Worm (Caenorhabditis elegans): ENCODE results near the gene dyf-18.

Gene dyf-18

DNA sequence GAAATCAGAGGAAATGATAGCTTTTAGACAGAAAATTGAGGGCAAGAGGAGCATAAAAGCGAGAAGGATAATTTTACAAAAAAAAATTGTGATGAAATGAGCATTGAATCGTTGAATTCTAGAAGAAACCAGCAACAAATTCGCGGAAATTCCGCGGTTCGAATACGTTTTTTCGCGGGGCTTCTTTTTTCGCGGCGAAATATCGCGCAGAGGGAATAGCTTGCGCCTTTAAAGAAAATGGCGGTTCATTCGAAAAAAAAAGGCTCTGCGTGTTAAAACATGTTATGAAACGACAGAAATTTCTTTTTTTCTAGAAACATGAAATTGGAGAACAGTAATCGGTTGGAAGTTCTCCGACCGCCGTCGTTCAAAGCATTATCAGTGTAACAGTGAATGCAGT is 21.5 kb upstream of the dyf-18 start:
- TF ChIP-seq nhr-10 (tag; optimal IDR thresholded peaks at IDR 0.05) (no peak), sma-3 (GFP tag; optimal IDR thresholded peaks at IDR 0.05) (no peak), gmeb-1 (tag; optimal IDR thresholded peaks at IDR 0.05) (peak; percentile 76), ztf-11 (tag; optimal IDR thresholded peaks at IDR 0.05) (no peak), ZK546.5 (tag; optimal IDR thresholded peaks at IDR 0.05) (peak; percentile 14), fos-1 (tag; optimal IDR thresholded peaks at IDR 0.05) (peak; percentile 19), crh-2 (tag; optimal IDR thresholded peaks at IDR 0.05) (peak; percentile 47), mab-5 (tag; optimal IDR thresholded peaks at IDR 0.05) (no peak), sma-9 (GFP tag; optimal IDR thresholded peaks at IDR 0.05) (peak; percentile 6), sma-9 (tag; optimal IDR thresholded peaks at IDR 0.05) (no peak), nhr-129 (tag; optimal IDR thresholded peaks at IDR 0.05) (peak; percentile 56), lin-13 (GFP tag; optimal IDR thresholded peaks at IDR 0.05) (peak; percentile 54), unc-62 (GFP tag; optimal IDR thresholded peaks at IDR 0.05) (no peak), aly-2 (tag; optimal IDR thresholded peaks at IDR 0.05) (no peak), lsy-2 (tag; optimal IDR thresholded peaks at IDR 0.05) (peak; percentile 16 to 70), unc-55 (GFP tag; optimal IDR thresholded peaks at IDR 0.05) (peak; percentile 80), C34F6.9 (tag; optimal IDR thresholded peaks at IDR 0.05) (peak; percentile 53), peb-1 (tag; optimal IDR thresholded peaks at IDR 0.05) (no peak)

DNA sequence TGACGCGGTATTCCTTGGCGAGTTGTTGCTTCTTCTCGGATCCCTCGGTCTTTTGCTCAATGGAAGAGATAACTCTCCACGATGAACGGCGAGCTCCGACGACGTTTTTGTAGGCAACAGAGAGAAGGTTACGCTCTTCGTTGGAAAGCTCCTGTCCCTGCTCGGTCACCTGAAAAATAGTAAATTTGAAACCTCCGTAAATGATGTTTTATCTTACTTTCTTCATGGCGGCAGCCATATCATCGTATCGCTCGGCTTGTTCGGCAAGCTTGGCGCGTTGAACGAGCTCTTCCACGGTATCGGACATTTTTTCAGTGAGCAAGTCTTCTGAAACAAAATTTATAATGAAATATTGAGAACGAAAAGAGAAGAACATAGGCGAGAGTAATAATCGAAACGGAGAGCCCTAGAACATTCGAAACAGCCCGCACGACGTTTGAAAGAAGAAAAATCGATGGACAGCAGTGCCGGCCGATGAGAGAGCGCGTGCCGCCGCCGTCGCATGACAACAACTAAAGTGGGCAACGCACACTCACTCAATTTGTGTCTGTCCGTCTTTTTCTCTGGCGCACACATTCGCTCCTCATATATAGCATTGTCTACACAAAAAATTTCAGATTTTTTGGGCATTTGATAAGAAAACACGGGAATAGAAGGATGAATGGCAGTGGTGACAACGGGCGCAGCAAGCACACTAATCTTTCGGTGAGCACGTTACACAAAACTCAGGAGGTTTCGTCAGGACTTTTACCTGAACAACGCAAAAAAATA is 20.8 kb upstream of the dyf-18 start, which contains the start of the genes par-5 and M117.3:
par-5 (minus strand) TSS at position 334 of the 771 bp plus-strand sequence.
M117.3 (plus strand) TSS at position 616 of the 771 bp plus-strand sequence.
- TF ChIP-seq nhr-25 (tag; optimal IDR thresholded peaks at IDR 0.05) (peak; percentile 29), aly-2 (tag; optimal IDR thresholded peaks at IDR 0.05) (no peak), nhr-23 (tag; optimal IDR thresholded peaks at IDR 0.05) (no peak), nhr-12 (tag; optimal IDR thresholded peaks at IDR 0.05) (no peak), ceh-82 (tag; optimal IDR thresholded peaks at IDR 0.05) (no peak), nhr-11 (tag; optimal IDR thresholded peaks at IDR 0.05) (no peak), fos-1 (tag; optimal IDR thresholded peaks at IDR 0.05) (peak; percentile 74), sma-9 (GFP tag; optimal IDR thresholded peaks at IDR 0.05) (peak; percentile 82), sma-9 (tag; optimal IDR thresholded peaks at IDR 0.05) (no peak), nhr-6 (tag; optimal IDR thresholded peaks at IDR 0.05) (peak; percentile 56), R02D3.7 (tag; optimal IDR thresholded peaks at IDR 0.05) (no peak), unc-62 (GFP tag; optimal IDR thresholded peaks at IDR 0.05) (no peak), ztf-4 (tag; optimal IDR thresholded peaks at IDR 0.05) (peak; percentile 8), Y55F3AM.14 (GFP tag; optimal IDR thresholded peaks at IDR 0.05) (peak; percentile 77), skn-1 (tag; optimal IDR thresholded peaks at IDR 0.05) (no peak), ztf-1 (GFP tag; conservative IDR thresholded peaks at IDR 0.05) (no peak), lin-13 (GFP tag; optimal IDR thresholded peaks at IDR 0.05) (peak; percentile 59), lin-11 (tag; optimal IDR thresholded peaks at IDR 0.05) (peak; percentile 92), nhr-77 (tag; optimal IDR thresholded peaks at IDR 0.05) (no peak), gmeb-1 (tag; optimal IDR thresholded peaks at IDR 0.05) (peak; percentile 20), mab-5 (tag; optimal IDR thresholded peaks at IDR 0.05) (peak; percentile 21), C34F6.9 (tag; optimal IDR thresholded peaks at IDR 0.05) (peak; percentile 81), unc-55 (GFP tag; optimal IDR thresholded peaks at IDR 0.05) (peak; percentile 68), alr-1 (tag; optimal IDR thresholded peaks at IDR 0.05) (no peak), unc-39 (tag; optimal IDR thresholded peaks at IDR 0.05) (no peak), egl-27 (tag; optimal IDR thresholded peaks at IDR 0.05) (peak; percentile 31), ceh-16 (tag; optimal IDR thresholded peaks at IDR 0.05) (no peak), lin-39 (tag; optimal IDR thresholded peaks at IDR 0.05) (no peak), crh-2 (tag; optimal IDR thresholded peaks at IDR 0.05) (peak; percentile 81), F13H6.1 (tag; optimal IDR thresholded peaks at IDR 0.05) (peak; percentile 79), mdl-1 (tag; optimal IDR thresholded peaks at IDR 0.05) (peak; percentile 73 to 87), snpc-4 (tag; optimal IDR thresholded peaks at IDR 0.05) (peak; percentile 25), ama-1 (optimal IDR thresholded peaks at IDR 0.05) (peak; percentile 52), peb-1 (tag; optimal IDR thresholded peaks at IDR 0.05) (no peak), nhr-237 (tag; optimal IDR thresholded peaks at IDR 0.05) (no peak), zag-1 (tag; optimal IDR thresholded peaks at IDR 0.05) (peak; percentile 82), lsy-2 (tag; optimal IDR thresholded peaks at IDR 0.05) (peak; percentile 4 to 69), sma-3 (GFP tag; optimal IDR thresholded peaks at IDR 0.05) (peak; percentile 41), nhr-129 (tag; optimal IDR thresholded peaks at IDR 0.05) (peak; percentile 78), nhr-21 (tag; optimal IDR thresholded peaks at IDR 0.05) (peak; percentile 39), sem-4 (tag; optimal IDR thresholded peaks at IDR 0.05) (peak; percentile 18)
